Fruit fly (Drosophila melanogaster): ENCODE results near the gene Osi1.

The Osi1 gene

dm6 chr3R:6198488-6198892 lies 25.1 kb downstream of the Osi1 start, which contains the start of gene Osi24 (continued):
- TF ChIP-seq CG13287 (GFP tag; IDR thresholded peaks at IDR 0.05; ENCODE audit: partially characterized antibody): no peak
- TF ChIP-seq CG30403 (GFP tag; optimal IDR thresholded peaks at IDR 0.05): peak; percentile 65
- peak; percentile 22; the same call in 1 of the 2 replicates for TF ChIP-seq al (GFP tag; IDR thresholded peaks at IDR 0.05)
- no peak for TF ChIP-seq CG13296 (GFP tag; optimal IDR thresholded peaks at IDR 0.05)
- peak; percentile 87 for TF ChIP-seq CG3163 (GFP tag; optimal IDR thresholded peaks at IDR 0.05)
- TF ChIP-seq CG11696 (GFP tag; IDR thresholded peaks at IDR 0.05): 0 out of 2 replicates have a peak, but pooled peaks have one; percentile 21
- TF ChIP-seq lilli (GFP tag; optimal IDR thresholded peaks at IDR 0.05): peak; percentile 48
- TF ChIP-seq Mes4 (GFP tag; optimal IDR thresholded peaks at IDR 0.05): no peak
- peak; percentile 52 for TF ChIP-seq ewg (GFP tag; optimal IDR thresholded peaks at IDR 0.05)
- peak; percentile 63; the same call in 2 of the 3 replicates for TF ChIP-seq B-H1 (GFP tag; IDR thresholded peaks at IDR 0.05)
- TF ChIP-seq lola (GFP tag; optimal IDR thresholded peaks at IDR 0.05): no peak
- no peak for TF ChIP-seq slou (GFP tag; optimal IDR thresholded peaks at IDR 0.05)
- peak; percentile 33 for TF ChIP-seq NC2β (GFP tag; optimal IDR thresholded peaks at IDR 0.05)
- no peak for TF ChIP-seq CG2889 (GFP tag; IDR thresholded peaks at IDR 0.05)
- peak; percentile 40 for TF ChIP-seq shn (GFP tag; optimal IDR thresholded peaks at IDR 0.05)
- peak; percentile 52 for TF ChIP-seq CG13424 (tag; optimal IDR thresholded peaks at IDR 0.05)
- TF ChIP-seq CG13624 (GFP tag; optimal IDR thresholded peaks at IDR 0.05): peak; percentile 29
- peak; percentile 46 for TF ChIP-seq CG7556 (GFP tag; optimal IDR thresholded peaks at IDR 0.05)
- TF ChIP-seq nerfin-1 (tag; optimal IDR thresholded peaks at IDR 0.05): peak; percentile 6
- peak; percentile 30 for TF ChIP-seq CG2875 (GFP tag; optimal IDR thresholded peaks at IDR 0.05)
- no peak for TF ChIP-seq ash1 (GFP tag; optimal IDR thresholded peaks at IDR 0.05)
- no peak for TF ChIP-seq CG10321 (GFP tag; IDR thresholded peaks at IDR 0.05)
- TF ChIP-seq ind (GFP tag; optimal IDR thresholded peaks at IDR 0.05): peak; percentile 36
- TF ChIP-seq CG3065 (GFP tag; optimal IDR thresholded peaks at IDR 0.05): no peak
- no peak for TF ChIP-seq prd (optimal IDR thresholded peaks at IDR 0.05)
- peak; percentile 70; the same call in 2 of the 3 replicates for TF ChIP-seq prd (GFP tag; IDR thresholded peaks at IDR 0.05)
- no peak for TF ChIP-seq Lim3 (GFP tag; IDR thresholded peaks at IDR 0.05)
- TF ChIP-seq CG1602 (GFP tag; optimal IDR thresholded peaks at IDR 0.05): peak; percentile 3
- TF ChIP-seq jing (GFP tag; optimal IDR thresholded peaks at IDR 0.05): peak; percentile 41
- TF ChIP-seq cg (GFP tag; optimal IDR thresholded peaks at IDR 0.05): no peak
- TF ChIP-seq zfh2 (GFP tag; optimal IDR thresholded peaks at IDR 0.05): peak; percentile 32
- peak; percentile 36 for TF ChIP-seq odd (GFP tag; optimal IDR thresholded peaks at IDR 0.05)
- peak; percentile 71 for TF ChIP-seq stc (GFP tag; IDR thresholded peaks at IDR 0.05)
- peak; percentile 34 for TF ChIP-seq CG15269 (tag; optimal IDR thresholded peaks at IDR 0.05)
- peak; percentile 55 for TF ChIP-seq oc (tag; optimal IDR thresholded peaks at IDR 0.05)
- peak; percentile 39 for TF ChIP-seq CG10267 (tag; optimal IDR thresholded peaks at IDR 0.05)
- TF ChIP-seq HLH4C (GFP tag; IDR thresholded peaks at IDR 0.05; ENCODE audit: partially characterized antibody): no peak
- TF ChIP-seq CG10209 (GFP tag; optimal IDR thresholded peaks at IDR 0.05): peak; percentile 28
- peak; percentile 55 for TF ChIP-seq CG2678 (tag; optimal IDR thresholded peaks at IDR 0.05)
- peak in 1 of 2 experiments; percentile 73 for TF ChIP-seq Hr51 (GFP tag; optimal IDR thresholded peaks at IDR 0.05)
- no peak for TF ChIP-seq slp2 (GFP tag; optimal IDR thresholded peaks at IDR 0.05)
- peak; percentile 74 for TF ChIP-seq CG1603 (tag; optimal IDR thresholded peaks at IDR 0.05)
- no peak for TF ChIP-seq CG6854 (GFP tag; optimal IDR thresholded peaks at IDR 0.05)
- TF ChIP-seq MBD-R2 (GFP tag; IDR thresholded peaks at IDR 0.05): peak; percentile 30; the same call in 1 of the 2 replicates
- peak; percentile 57 for TF ChIP-seq peb (GFP tag; IDR thresholded peaks at IDR 0.05)
- TF ChIP-seq D19B (GFP tag; optimal IDR thresholded peaks at IDR 0.05): no peak
- peak; percentile 31 for TF ChIP-seq corto (GFP tag; optimal IDR thresholded peaks at IDR 0.05)
- no peak for TF ChIP-seq Dbx (GFP tag; IDR thresholded peaks at IDR 0.05)
- TF ChIP-seq jumu (GFP tag; optimal IDR thresholded peaks at IDR 0.05): peak; percentile 36
- TF ChIP-seq CG12155 (GFP tag; optimal IDR thresholded peaks at IDR 0.05): peak; percentile 11
- TF ChIP-seq sisA (GFP tag; IDR thresholded peaks at IDR 0.05): peak; percentile 73
